Worm (Caenorhabditis elegans) whole organism, L2 larva: ENCODE measurements around the gene irld-65.

ENCODE experiments used
- C34F6.9 ChIP-seq: fragments of 150-350 bp; optimal IDR thresholded peaks from 2 replicates; lab custom pipeline; 2014; ENCODE audit warnings: missing biosample characterization, missing genetic modification characterization
- F13H6.1 ChIP-seq: sonication (generic microtip); optimal IDR thresholded peaks from 2 replicates; lab custom pipeline; 2016; ENCODE audit warnings: missing genetic modification characterization, missing compliant biosample characterization
- Y55F3AM.14 ChIP-seq: fragments of 200-800 bp; sonication (Bioruptor generic); optimal IDR thresholded peaks from 2 replicates; lab custom pipeline; 2018; ENCODE audit warnings: mild to moderate bottlenecking, missing genetic modification characterization, missing compliant biosample characterization
- alr-1 ChIP-seq: fragments of 150-350 bp; optimal IDR thresholded peaks from 2 replicates; lab custom pipeline; 2014; ENCODE audit warnings: missing biosample characterization, missing genetic modification characterization
- aly-2 ChIP-seq: fragments of 150-350 bp; optimal IDR thresholded peaks from 2 replicates; lab custom pipeline; 2014; ENCODE audit warnings: missing biosample characterization, missing genetic modification characterization
- ama-1 ChIP-seq: fragments of 150-350 bp; optimal IDR thresholded peaks from 2 replicates; lab custom pipeline; 2018; ENCODE audit warnings: inconsistent platforms
- blmp-1 ChIP-seq: sonication (generic microtip); optimal IDR thresholded peaks from 2 replicates; lab custom pipeline; 2017; ENCODE audit warnings: missing genetic modification characterization, mild to moderate bottlenecking, missing compliant biosample characterization, antibody characterized with exemption, moderate library complexity; ENCODE audit not compliant: insufficient read depth
- crh-2 ChIP-seq: sonication (generic microtip); optimal IDR thresholded peaks from 2 replicates; lab custom pipeline; 2017; ENCODE audit warnings: missing biosample characterization, missing genetic modification characterization
- dmd-4 ChIP-seq: sonication (generic microtip); optimal IDR thresholded peaks from 2 replicates; lab custom pipeline; 2017; ENCODE audit warnings: missing biosample characterization, missing genetic modification characterization
- egl-27 ChIP-seq: sonication (generic microtip); optimal IDR thresholded peaks from 3 replicates; lab custom pipeline; 2017; ENCODE audit warnings: missing biosample characterization, missing genetic modification reagents, missing genetic modification characterization
- elt-1 ChIP-seq: fragments of 150-350 bp; optimal IDR thresholded peaks from 2 replicates; lab custom pipeline; 2014; ENCODE audit warnings: missing biosample characterization, missing genetic modification characterization
- elt-3 ChIP-seq: sonication (generic microtip); optimal IDR thresholded peaks from 2 replicates; lab custom pipeline; 2017; ENCODE audit warnings: missing biosample characterization, missing genetic modification characterization
- fos-1 ChIP-seq: fragments of 150-350 bp; optimal IDR thresholded peaks from 2 replicates; lab custom pipeline; 2014; ENCODE audit warnings: missing biosample characterization, missing genetic modification characterization
- gmeb-1 ChIP-seq: fragments of 150-350 bp; optimal IDR thresholded peaks from 2 replicates; lab custom pipeline; 2014; ENCODE audit warnings: missing biosample characterization, missing genetic modification characterization
- lin-11 ChIP-seq: fragments of 150-350 bp; sonication (generic microtip); optimal IDR thresholded peaks from 2 replicates; lab custom pipeline; 2014; ENCODE audit warnings: missing biosample characterization, missing genetic modification characterization, inconsistent platforms, mixed read lengths
- lin-13 ChIP-seq: fragments of 150-350 bp; optimal IDR thresholded peaks from 2 replicates; lab custom pipeline; 2014; ENCODE audit warnings: missing biosample characterization, missing genetic modification reagents, missing genetic modification characterization
- lin-39 ChIP-seq: fragments of 150-350 bp; optimal IDR thresholded peaks from 2 replicates; lab custom pipeline; 2014; ENCODE audit warnings: missing biosample characterization, missing genetic modification reagents, missing genetic modification characterization
- lsy-2 ChIP-seq, 2 experiments: fragments of 150-350 bp in 1 of 2; sonication (generic microtip) in 1 of 2; optimal IDR thresholded peaks; 2 replicates each; lab custom pipeline; 2014 to 2017; ENCODE audit warnings: missing biosample characterization in 2 of 2, missing genetic modification characterization in 2 of 2
- mab-5 ChIP-seq: fragments of 150-350 bp; optimal IDR thresholded peaks from 2 replicates; lab custom pipeline; 2014; ENCODE audit warnings: missing biosample characterization, missing genetic modification characterization
- mbf-1 ChIP-seq: sonication (generic microtip); optimal IDR thresholded peaks from 2 replicates; lab custom pipeline; 2017; ENCODE audit warnings: missing biosample characterization, missing genetic modification characterization
- nhr-10 ChIP-seq: sonication (generic microtip); optimal IDR thresholded peaks from 2 replicates; lab custom pipeline; 2017; ENCODE audit warnings: missing biosample characterization, missing genetic modification characterization
- nhr-11 ChIP-seq: fragments of 150-350 bp; optimal IDR thresholded peaks from 2 replicates; lab custom pipeline; 2014; ENCODE audit warnings: missing biosample characterization, missing genetic modification characterization
- nhr-129 ChIP-seq: fragments of 150-350 bp; optimal IDR thresholded peaks from 2 replicates; lab custom pipeline; 2014; ENCODE audit warnings: missing biosample characterization, missing genetic modification characterization
- nhr-21 ChIP-seq: fragments of 150-350 bp; optimal IDR thresholded peaks from 2 replicates; lab custom pipeline; 2014; ENCODE audit warnings: missing biosample characterization, missing genetic modification characterization
- nhr-23 ChIP-seq: fragments of 150-350 bp; optimal IDR thresholded peaks from 2 replicates; lab custom pipeline; 2014; ENCODE audit warnings: missing biosample characterization, missing genetic modification reagents, missing genetic modification characterization
- nhr-237 ChIP-seq: fragments of 150-350 bp; optimal IDR thresholded peaks from 2 replicates; lab custom pipeline; 2014; ENCODE audit warnings: missing biosample characterization, missing genetic modification characterization
- nhr-77 ChIP-seq: fragments of 150-350 bp; optimal IDR thresholded peaks from 2 replicates; lab custom pipeline; 2014; ENCODE audit warnings: missing biosample characterization, missing genetic modification characterization
- peb-1 ChIP-seq: fragments of 150-350 bp; optimal IDR thresholded peaks from 2 replicates; lab custom pipeline; 2014; ENCODE audit warnings: missing biosample characterization, missing genetic modification characterization
- sem-4 ChIP-seq: fragments of 150-350 bp; optimal IDR thresholded peaks from 2 replicates; lab custom pipeline; 2014; ENCODE audit warnings: missing biosample characterization, missing genetic modification reagents, missing genetic modification characterization
- sma-3 ChIP-seq: sonication (generic microtip); optimal IDR thresholded peaks from 2 replicates; lab custom pipeline; 2016; ENCODE audit warnings: missing genetic modification reagents, missing genetic modification characterization, missing compliant biosample characterization
- unc-39 ChIP-seq: fragments of 150-350 bp; optimal IDR thresholded peaks from 2 replicates; lab custom pipeline; 2014; ENCODE audit warnings: missing biosample characterization, missing genetic modification characterization
- unc-55 ChIP-seq: fragments of 150-350 bp; sonication (generic microtip); optimal IDR thresholded peaks from 3 replicates; lab custom pipeline; 2014; ENCODE audit warnings: missing biosample characterization, missing genetic modification reagents, missing genetic modification characterization
- unc-62 ChIP-seq: fragments of 150-350 bp; optimal IDR thresholded peaks from 2 replicates; lab custom pipeline; 2014; ENCODE audit warnings: missing biosample characterization, missing genetic modification reagents, missing genetic modification characterization
- ztf-1 ChIP-seq: fragments of 200-800 bp; sonication (Bioruptor generic); conservative IDR thresholded peaks from 2 replicates; pipeline ENCODE4 v1.3.6; 2022; ENCODE audit warnings: missing genetic modification characterization, missing compliant biosample characterization
- ztf-11 ChIP-seq: sonication (generic microtip); optimal IDR thresholded peaks from 2 replicates; lab custom pipeline; 2017; ENCODE audit warnings: missing biosample characterization, missing genetic modification characterization
- ztf-4 ChIP-seq: fragments of 150-350 bp; optimal IDR thresholded peaks from 2 replicates; lab custom pipeline; 2014; ENCODE audit warnings: missing biosample characterization, missing genetic modification characterization

The irld-65 gene

ce11 chrII:2955656-2956115 lies 17.9 kb upstream of the irld-65 start, which contains the start of gene irld-48:
Gene irld-48 (plus strand): TSS chrII:2956065.
- no peak for TF ChIP-seq mab-5 (tag; lab: Kevin White, UChicago)
- no peak for TF ChIP-seq lin-39 (tag; lab: Kevin White, UChicago)
- no peak for TF ChIP-seq sma-3 (GFP tag; lab: Kevin White, UChicago)
- TF ChIP-seq, all 48 proteins: peak for 0

ce11 chrII:2952629-2953028 lies 14.9 kb upstream of the irld-65 start, which contains the start of gene irld-51:
Gene irld-51 (minus strand): TSS chrII:2952729.
- TF ChIP-seq sem-4 (tag; lab: Kevin White, UChicago) (no peak), nhr-129 (tag; lab: Kevin White, UChicago) (no peak), unc-55 (GFP tag; lab: Kevin White, UChicago) (no peak), mab-5 (tag; lab: Kevin White, UChicago) (no peak), nhr-237 (tag; lab: Kevin White, UChicago) (no peak), lin-39 (tag; lab: Kevin White, UChicago) (no peak), C34F6.9 (tag; lab: Kevin White, UChicago) (no peak), nhr-77 (tag; lab: Kevin White, UChicago) (no peak), elt-3 (tag; lab: Kevin White, UChicago) (no peak), blmp-1 (tag; lab: Kevin White, UChicago) (no peak), fos-1 (tag; lab: Kevin White, UChicago) (no peak), lin-13 (GFP tag; lab: Kevin White, UChicago) (no peak), ztf-1 (GFP tag; lab: Robert Waterston, UW) (no peak), Y55F3AM.14 (GFP tag; lab: Kevin White, UChicago) (no peak), alr-1 (tag; lab: Kevin White, UChicago) (no peak), ztf-4 (tag; lab: Kevin White, UChicago) (no peak), peb-1 (tag; lab: Kevin White, UChicago) (no peak), sma-3 (GFP tag; lab: Kevin White, UChicago) (no peak)

- no peak for TF ChIP-seq ztf-1 (GFP tag; lab: Robert Waterston, UW)
These were observed 10.9 kb upstream of the irld-65 start for ce11 chrII:2948614-2949013.

ce11 chrII:2946438-2946837 lies 8.7 kb upstream of the irld-65 start, which contains the start of gene srw-79:
Gene srw-79 (plus strand): TSS chrII:2946738.
- TF ChIP-seq nhr-129 (tag; lab: Kevin White, UChicago) (no peak), egl-27 (tag; lab: Kevin White, UChicago) (no peak), F13H6.1 (no peak), unc-62 (no peak), unc-39 (tag; lab: Kevin White, UChicago) (no peak), ztf-11 (tag; lab: Kevin White, UChicago) (no peak), dmd-4 (tag; lab: Kevin White, UChicago) (no peak), nhr-21 (no peak)

- no peak for TF ChIP-seq unc-39 (tag; lab: Kevin White, UChicago)
- no peak for TF ChIP-seq mbf-1 (tag; lab: Kevin White, UChicago)
- no peak for TF ChIP-seq aly-2 (tag; lab: Kevin White, UChicago)
- TF ChIP-seq alr-1 (tag; lab: Kevin White, UChicago): no peak
- no peak for TF ChIP-seq elt-1 (tag; lab: Kevin White, UChicago)
- no peak for TF ChIP-seq nhr-77 (tag; lab: Kevin White, UChicago)
- no peak for TF ChIP-seq nhr-23 (tag; lab: Kevin White, UChicago)
- no peak for TF ChIP-seq nhr-10 (tag; lab: Kevin White, UChicago)
- TF ChIP-seq lsy-2 (tag; optimal IDR thresholded peaks at IDR 0.05; lab: Kevin White, UChicago): no peak
- no peak for TF ChIP-seq elt-3 (tag; lab: Kevin White, UChicago)
- no peak for TF ChIP-seq unc-55 (GFP tag; lab: Kevin White, UChicago)
These were observed 6.2 kb upstream of the irld-65 start, which contains the start of the genes irld-50 and irld-49 for ce11 chrII:2943966-2944365. Gene irld-50 (minus strand): TSS chrII:2944066. Gene irld-49 (plus strand): TSS chrII:2944176.

ce11 chrII:2940747-2941146 lies 3.0 kb upstream of the irld-65 start, which contains the start of gene irld-66:
Gene irld-66 (minus strand): TSS chrII:2940847.
- TF ChIP-seq F13H6.1: no peak
- TF ChIP-seq gmeb-1 (tag; lab: Kevin White, UChicago): no peak
- no peak for TF ChIP-seq nhr-11 (tag; lab: Kevin White, UChicago)
- no peak for TF ChIP-seq ama-1
- TF ChIP-seq alr-1 (tag; lab: Kevin White, UChicago): no peak
- TF ChIP-seq dmd-4 (tag; lab: Kevin White, UChicago): no peak
- TF ChIP-seq lin-11: no peak
- TF ChIP-seq lin-13 (GFP tag; lab: Kevin White, UChicago): no peak
- TF ChIP-seq Y55F3AM.14 (GFP tag; lab: Kevin White, UChicago): no peak
- TF ChIP-seq crh-2 (tag; lab: Kevin White, UChicago): no peak
- TF ChIP-seq lin-39 (tag; lab: Kevin White, UChicago): no peak
- no peak for TF ChIP-seq mab-5 (tag; lab: Kevin White, UChicago)
